Worm (Caenorhabditis elegans) whole organism, L1 larva: ENCODE data around the gene F49F1.9.
A peak's percentile ranks its signal among the peaks of the same experiment; 100 is the strongest.

Experiments
- C16A3.4 ChIP-seq: fragments of 150-350 bp; optimal IDR thresholded peaks from 2 replicates; lab custom pipeline; 2014; ENCODE audit warnings: missing biosample characterization, missing genetic modification characterization
- F16B12.6 ChIP-seq: fragments of 150-350 bp; optimal IDR thresholded peaks from 2 replicates; lab custom pipeline; 2014; ENCODE audit warnings: missing biosample characterization, missing genetic modification characterization
- aha-1 ChIP-seq: fragments of 150-350 bp; optimal IDR thresholded peaks from 2 replicates; lab custom pipeline; 2014; ENCODE audit warnings: missing biosample characterization, missing genetic modification characterization
- alr-1 ChIP-seq: fragments of 200-800 bp; sonication (Bioruptor generic); optimal IDR thresholded peaks from 2 replicates; lab custom pipeline; 2018; ENCODE audit warnings: borderline replicate concordance, mild to moderate bottlenecking, missing genetic modification characterization, missing compliant biosample characterization
- aly-2 ChIP-seq: fragments of 150-350 bp; optimal IDR thresholded peaks from 2 replicates; lab custom pipeline; 2014; ENCODE audit warnings: missing biosample characterization, missing genetic modification characterization
- ceh-63 ChIP-seq: fragments of 200-800 bp; sonication (Bioruptor generic); optimal IDR thresholded peaks from 2 replicates; lab custom pipeline; 2018; ENCODE audit warnings: mild to moderate bottlenecking, missing genetic modification characterization, missing compliant biosample characterization
- ceh-8 ChIP-seq: fragments of 200-800 bp; sonication (Bioruptor generic); optimal IDR thresholded peaks from 2 replicates; lab custom pipeline; 2018; ENCODE audit warnings: mild to moderate bottlenecking, missing genetic modification characterization, moderate library complexity, missing compliant biosample characterization
- ceh-82 ChIP-seq, 3 experiments: fragments of 150-350 bp in 1 of 3; sonication (generic microtip) in 2 of 3; optimal IDR thresholded peaks; 2 replicates each; lab custom pipeline; 2014 to 2017; ENCODE audit warnings: missing biosample characterization in 3 of 3, missing genetic modification characterization in 3 of 3
- ceh-90 ChIP-seq: sonication (generic microtip); optimal IDR thresholded peaks from 2 replicates; lab custom pipeline; 2016; ENCODE audit warnings: missing genetic modification characterization, missing compliant biosample characterization
- ces-1 ChIP-seq: fragments of 150-350 bp; optimal IDR thresholded peaks from 2 replicates; lab custom pipeline; 2014; ENCODE audit warnings: missing biosample characterization, missing genetic modification reagents, missing genetic modification characterization
- dpl-1 ChIP-seq, 3 experiments: fragments of 150-350 bp in 2 of 3; sonication (generic microtip) in 1 of 3; optimal IDR thresholded peaks; 2 replicates each; lab custom pipeline; 2014 to 2017; ENCODE audit warnings: missing biosample characterization in 3 of 3, missing genetic modification characterization in 3 of 3, missing genetic modification reagents in 3 of 3
- egl-13 ChIP-seq: sonication (generic microtip); optimal IDR thresholded peaks from 2 replicates; lab custom pipeline; 2016; ENCODE audit warnings: missing genotype, missing genetic modification reagents, missing genetic modification characterization, missing compliant biosample characterization
- elt-3 ChIP-seq, 6 experiments: fragments of 150-350 bp in 1 of 6; sonication (generic microtip); optimal IDR thresholded peaks; 2 replicates each; lab custom pipeline; 2017 to 2018; ENCODE audit warnings: missing biosample characterization in 6 of 6, missing genetic modification characterization in 6 of 6, inconsistent platforms in 1 of 6
- ets-5 ChIP-seq: fragments of 200-800 bp; sonication (Bioruptor generic); IDR thresholded peaks from 2 replicates; pipeline ENCODE4 v1.3.6; 2022; ENCODE audit warnings: missing genetic modification characterization, missing compliant biosample characterization
- fkh-10 ChIP-seq: sonication (generic microtip); optimal IDR thresholded peaks from 2 replicates; lab custom pipeline; 2017; ENCODE audit warnings: missing biosample characterization, missing genetic modification reagents, missing genetic modification characterization
- fkh-4 ChIP-seq: sonication (generic microtip); optimal IDR thresholded peaks from 2 replicates; lab custom pipeline; 2016; ENCODE audit warnings: missing compliant biosample characterization, missing genetic modification characterization, borderline replicate concordance
- fkh-8 ChIP-seq: sonication (generic microtip); optimal IDR thresholded peaks from 2 replicates; lab custom pipeline; 2016; ENCODE audit warnings: mild to moderate bottlenecking, missing genetic modification characterization, missing compliant biosample characterization
- grh-1 ChIP-seq: fragments of 200-800 bp; sonication (Bioruptor generic); IDR thresholded peaks from 2 replicates; pipeline ENCODE4 v1.3.6; 2022; ENCODE audit warnings: missing genetic modification reagents, missing genetic modification characterization, missing compliant biosample characterization
- hpl-2 ChIP-seq: fragments of 150-350 bp; optimal IDR thresholded peaks from 2 replicates; lab custom pipeline; 2014; ENCODE audit warnings: missing biosample characterization, missing genetic modification reagents, missing genetic modification characterization
- irx-1 ChIP-seq: sonication (generic microtip); optimal IDR thresholded peaks from 2 replicates; lab custom pipeline; 2016; ENCODE audit warnings: missing genetic modification characterization, missing compliant biosample characterization
- isw-1 ChIP-seq: fragments of 200-800 bp; sonication (Bioruptor generic); IDR thresholded peaks from 2 replicates; pipeline ENCODE4 v1.3.6; 2022; ENCODE audit warnings: missing genetic modification characterization, missing compliant biosample characterization
- jun-1 ChIP-seq: fragments of 150-350 bp; optimal IDR thresholded peaks from 2 replicates; lab custom pipeline; 2014; ENCODE audit warnings: missing biosample characterization, missing genetic modification reagents, missing genetic modification characterization
- lin-13 ChIP-seq: fragments of 150-350 bp; optimal IDR thresholded peaks from 2 replicates; lab custom pipeline; 2014; ENCODE audit warnings: missing biosample characterization, missing genetic modification reagents, missing genetic modification characterization
- lin-14 ChIP-seq: fragments of 200-800 bp; sonication (Bioruptor generic); optimal IDR thresholded peaks from 2 replicates; lab custom pipeline; 2018; ENCODE audit warnings: mild to moderate bottlenecking, missing genetic modification characterization, moderate library complexity, missing compliant biosample characterization
- lin-15B ChIP-seq: fragments of 150-350 bp; sonication (generic microtip); optimal IDR thresholded peaks from 3 replicates; lab custom pipeline; 2014; ENCODE audit warnings: missing biosample characterization, missing genetic modification characterization
- lin-35 ChIP-seq, 2 experiments: fragments of 150-350 bp; optimal IDR thresholded peaks; 2 replicates each; lab custom pipeline; 2014; ENCODE audit warnings: missing biosample characterization in 2 of 2, missing genetic modification characterization in 2 of 2, missing genetic modification reagents in 2 of 2
- lin-39 ChIP-seq: fragments of 150-350 bp; optimal IDR thresholded peaks from 2 replicates; lab custom pipeline; 2014; ENCODE audit warnings: missing biosample characterization, missing genetic modification reagents, missing genetic modification characterization
- lir-3 ChIP-seq: sonication (generic microtip); optimal IDR thresholded peaks from 2 replicates; lab custom pipeline; 2016; ENCODE audit warnings: mild to moderate bottlenecking, missing genetic modification characterization, moderate library complexity, missing compliant biosample characterization; ENCODE audit not compliant: poor library complexity
- mab-9 ChIP-seq: fragments of 200-800 bp; sonication (Bioruptor generic); IDR thresholded peaks from 2 replicates; pipeline ENCODE4 v1.3.6; 2022; ENCODE audit warnings: missing genetic modification reagents, missing genetic modification characterization, missing compliant biosample characterization
- mdl-1 ChIP-seq, 2 experiments: fragments of 150-350 bp; optimal IDR thresholded peaks; 2 replicates each; lab custom pipeline; 2014 to 2017; ENCODE audit warnings: missing biosample characterization in 2 of 2, missing genetic modification characterization in 2 of 2, inconsistent platforms in 1 of 2
- mef-2 ChIP-seq: fragments of 150-350 bp; optimal IDR thresholded peaks from 2 replicates; lab custom pipeline; 2014; ENCODE audit warnings: missing biosample characterization, missing genetic modification characterization
- nhr-12 ChIP-seq: sonication (generic microtip); optimal IDR thresholded peaks from 2 replicates; lab custom pipeline; 2017; ENCODE audit warnings: missing biosample characterization, missing genetic modification characterization
- nhr-19 ChIP-seq: fragments of 200-800 bp; sonication (Bioruptor generic); conservative IDR thresholded peaks from 2 replicates; pipeline ENCODE4 v1.3.6; 2022; ENCODE audit warnings: missing genetic modification characterization, missing compliant biosample characterization
- nhr-237 ChIP-seq: fragments of 150-350 bp; optimal IDR thresholded peaks from 2 replicates; lab custom pipeline; 2014; ENCODE audit warnings: missing biosample characterization, missing genetic modification characterization
- nhr-28 ChIP-seq: fragments of 150-350 bp; optimal IDR thresholded peaks from 2 replicates; lab custom pipeline; 2014; ENCODE audit warnings: missing biosample characterization, missing genetic modification characterization
- nhr-47 ChIP-seq: sonication (generic microtip); optimal IDR thresholded peaks from 2 replicates; lab custom pipeline; 2016; ENCODE audit warnings: mild to moderate bottlenecking, missing genetic modification characterization, moderate library complexity, missing compliant biosample characterization
- nhr-77 ChIP-seq: fragments of 150-350 bp; optimal IDR thresholded peaks from 2 replicates; lab custom pipeline; 2014; ENCODE audit warnings: missing biosample characterization, missing genetic modification characterization
- nhr-84 ChIP-seq: sonication (generic microtip); optimal IDR thresholded peaks from 2 replicates; lab custom pipeline; 2017; ENCODE audit warnings: missing biosample characterization, missing genetic modification characterization
- nhr-90 ChIP-seq: sonication (generic microtip); optimal IDR thresholded peaks from 2 replicates; lab custom pipeline; 2016; ENCODE audit warnings: mild to moderate bottlenecking, missing genetic modification characterization, missing compliant biosample characterization; ENCODE audit not compliant: poor library complexity
- pag-3 ChIP-seq: sonication (generic microtip); optimal IDR thresholded peaks from 2 replicates; lab custom pipeline; 2017; ENCODE audit warnings: missing genetic modification characterization, mild to moderate bottlenecking, missing compliant biosample characterization, antibody characterized with exemption, borderline replicate concordance; ENCODE audit not compliant: insufficient read depth
- skn-1 ChIP-seq: fragments of 150-350 bp; optimal IDR thresholded peaks from 2 replicates; lab custom pipeline; 2014; ENCODE audit warnings: missing biosample characterization, missing genetic modification characterization
- snpc-4 ChIP-seq: fragments of 150-350 bp; optimal IDR thresholded peaks from 2 replicates; lab custom pipeline; 2014; ENCODE audit warnings: missing biosample characterization, missing genetic modification characterization
- sox-4 ChIP-seq: sonication (generic microtip); optimal IDR thresholded peaks from 2 replicates; lab custom pipeline; 2016; ENCODE audit warnings: missing genetic modification characterization, missing compliant biosample characterization
- swsn-7 ChIP-seq: sonication (generic microtip); optimal IDR thresholded peaks from 2 replicates; lab custom pipeline; 2016; ENCODE audit warnings: missing genetic modification characterization, missing compliant biosample characterization
- tlp-1 ChIP-seq: fragments of 150-350 bp; optimal IDR thresholded peaks from 2 replicates; lab custom pipeline; 2014; ENCODE audit warnings: missing biosample characterization, missing genetic modification characterization
- unc-130 ChIP-seq: fragments of 150-350 bp; optimal IDR thresholded peaks from 2 replicates; lab custom pipeline; 2017; ENCODE audit warnings: missing biosample characterization, missing genetic modification characterization, inconsistent platforms
- unc-62 ChIP-seq: fragments of 150-350 bp; optimal IDR thresholded peaks from 2 replicates; lab custom pipeline; 2014; ENCODE audit warnings: missing biosample characterization, missing genetic modification reagents, missing genetic modification characterization
- xbp-1 ChIP-seq: sonication (generic microtip); optimal IDR thresholded peaks from 2 replicates; lab custom pipeline; 2016; ENCODE audit warnings: missing genetic modification characterization, missing compliant biosample characterization
- zag-1 ChIP-seq: fragments of 150-350 bp; optimal IDR thresholded peaks from 2 replicates; lab custom pipeline; 2014; ENCODE audit warnings: missing biosample characterization, missing genetic modification characterization
- ztf-11 ChIP-seq, 2 experiments: sonication (generic microtip); optimal IDR thresholded peaks; 2 replicates each; lab custom pipeline; 2016 to 2017; ENCODE audit warnings: missing genetic modification characterization in 2 of 2, missing biosample characterization in 1 of 2, missing compliant biosample characterization in 1 of 2

F49F1.9 gene

DNA sequence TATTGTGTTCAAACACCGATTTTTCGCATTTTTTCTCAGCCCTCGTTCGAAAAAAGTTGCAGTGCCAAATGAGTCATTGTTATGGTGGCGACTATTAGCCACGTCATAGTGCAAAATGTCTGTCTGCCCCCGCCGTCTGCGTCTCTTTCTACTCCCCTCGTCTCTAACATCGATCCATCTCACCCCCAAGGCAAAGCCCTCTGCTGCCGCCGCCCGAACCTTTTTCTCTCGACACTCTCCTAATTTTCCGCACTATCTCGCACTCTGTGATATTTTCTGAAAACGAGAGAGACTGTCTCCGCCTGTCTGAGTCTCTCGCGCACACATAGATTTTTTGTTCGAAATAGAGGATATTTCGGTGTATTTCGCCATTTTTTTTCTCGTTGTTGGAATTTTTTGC, 44.3 kb downstream of the F49F1.9 start (continued):
- peak; percentile 1 for TF ChIP-seq nhr-237 (tag; lab: Kevin White, UChicago)
- peak in 2 of 6 experiments; percentile 19 to 36 for TF ChIP-seq elt-3 (tag; optimal IDR thresholded peaks at IDR 0.05; lab: Kevin White, UChicago)
- no peak for TF ChIP-seq nhr-84 (tag; lab: Kevin White, UChicago)
- no peak for TF ChIP-seq sox-4 (tag; lab: Kevin White, UChicago)
- no peak for TF ChIP-seq ceh-8 (GFP tag; lab: Kevin White, UChicago)
- TF ChIP-seq irx-1 (tag; lab: Kevin White, UChicago), result peak; percentile 38
- no peak for TF ChIP-seq ces-1 (GFP tag; lab: Kevin White, UChicago)
- no peak for TF ChIP-seq ets-5
- peak; percentile 21 to 58 (median 55) for TF ChIP-seq dpl-1 (GFP tag; optimal IDR thresholded peaks at IDR 0.05; lab: Kevin White, UChicago)
- peak; percentile 71 for TF ChIP-seq isw-1 (GFP tag; lab: Robert Waterston, UW)
- no peak for TF ChIP-seq alr-1 (tag; lab: Kevin White, UChicago)
- TF ChIP-seq lin-39 (tag; lab: Kevin White, UChicago), result peak; percentile 53
- no peak for TF ChIP-seq hpl-2 (GFP tag; lab: Kevin White, UChicago)
- TF ChIP-seq ztf-11 (tag; optimal IDR thresholded peaks at IDR 0.05; lab: Kevin White, UChicago), result peak in 1 of 2 experiments; percentile 45
- peak; percentile 42 for TF ChIP-seq snpc-4
- peak; percentile 39 to 69 (median 67) for TF ChIP-seq ceh-82 (tag; optimal IDR thresholded peaks at IDR 0.05; lab: Kevin White, UChicago)
- no peak for TF ChIP-seq tlp-1 (tag; lab: Kevin White, UChicago)
- TF ChIP-seq nhr-90 (tag; lab: Kevin White, UChicago), result peak; percentile 68
- peak; percentile 60; the same call in 1 of the 2 replicates for TF ChIP-seq grh-1 (GFP tag; lab: Robert Waterston, UW)
- no peak for TF ChIP-seq zag-1 (tag; lab: Kevin White, UChicago)
- TF ChIP-seq mab-9, result peak; percentile 56; the same call in 1 of the 2 replicates
- TF ChIP-seq ceh-90 (tag; lab: Kevin White, UChicago), result no peak
- peak; percentile 3 for TF ChIP-seq nhr-77 (tag; lab: Kevin White, UChicago)
- TF ChIP-seq nhr-47 (tag; lab: Kevin White, UChicago), result peak; percentile 87
- no peak for TF ChIP-seq fkh-4 (tag; lab: Kevin White, UChicago)
- TF ChIP-seq aha-1 (tag; lab: Kevin White, UChicago), result no peak
- TF ChIP-seq lin-13 (GFP tag; lab: Kevin White, UChicago), result peak; percentile 32
- peak; percentile 77 for TF ChIP-seq nhr-19
- TF ChIP-seq aly-2 (tag; lab: Kevin White, UChicago), result peak; percentile 19
- TF ChIP-seq F16B12.6 (tag; lab: Kevin White, UChicago), result peak; percentile 46
- TF ChIP-seq unc-130 (tag; lab: Kevin White, UChicago), result no peak
- TF ChIP-seq egl-13 (tag; lab: Kevin White, UChicago), result peak; percentile 78
- TF ChIP-seq pag-3 (tag; lab: Kevin White, UChicago), result no peak
- TF ChIP-seq ceh-63, result no peak
- TF ChIP-seq xbp-1 (tag; lab: Kevin White, UChicago), result peak; percentile 81
- peak; percentile 74 for TF ChIP-seq fkh-8 (tag; lab: Kevin White, UChicago)
- TF ChIP-seq C16A3.4 (tag; lab: Kevin White, UChicago), result peak; percentile 11
- no peak for TF ChIP-seq lin-15B (tag; lab: Kevin White, UChicago)
- peak; percentile 76 for TF ChIP-seq skn-1 (tag; lab: Kevin White, UChicago)
- TF ChIP-seq mdl-1 (tag; optimal IDR thresholded peaks at IDR 0.05; lab: Kevin White, UChicago), result peak in 1 of 2 experiments; percentile 45
- no peak for TF ChIP-seq lir-3
- peak; percentile 76 for TF ChIP-seq jun-1
- peak; percentile 96 for TF ChIP-seq lin-14 (GFP tag; lab: Kevin White, UChicago)
- TF ChIP-seq swsn-7 (tag; lab: Kevin White, UChicago), result peak; percentile 88
- TF ChIP-seq fkh-10 (GFP tag; lab: Kevin White, UChicago), result no peak
- TF ChIP-seq nhr-28 (tag; lab: Kevin White, UChicago), result no peak
- TF ChIP-seq nhr-12 (tag; lab: Kevin White, UChicago), result no peak
- TF ChIP-seq lin-35 (GFP tag; optimal IDR thresholded peaks at IDR 0.05; lab: Kevin White, UChicago), result peak; percentile 60 to 62
- peak; percentile 67 for TF ChIP-seq mef-2
- no peak for TF ChIP-seq unc-62 (GFP tag; lab: Kevin White, UChicago)
